Fruit fly (Drosophila melanogaster) whole organism, embryonic: ENCODE data around the gene CG1607.
A peak's percentile ranks its signal among the peaks of the same experiment; 100 is the strongest.

Experiments used
- Awh ChIP-seq: fragments of 200-800 bp; sonication (Bioruptor generic); IDR thresholded peaks from 2 replicates; pipeline ENCODE4, ENCODE4 v1.3.6; 2022; ENCODE audit warnings: missing biosample characterization, missing genetic modification characterization
- CG10321 ChIP-seq: fragments of 200-800 bp; sonication (Bioruptor generic); IDR thresholded peaks from 2 replicates; pipeline ENCODE4 v1.3.6; 2022; ENCODE audit warnings: missing biosample characterization, missing genetic modification characterization
- CG11093 ChIP-seq: fragments of 200-800 bp; sonication (Bioruptor generic); IDR thresholded peaks from 3 replicates; pipeline ENCODE4 v1.3.6; 2022; ENCODE audit warnings: missing biosample characterization, missing genetic modification characterization
- CG12155 ChIP-seq: fragments of 200-800 bp; sonication (Bioruptor generic); optimal IDR thresholded peaks from 3 replicates; lab custom pipeline; 2016; ENCODE audit warnings: missing biosample characterization, missing genetic modification characterization
- CG12769 ChIP-seq: fragments of 200-800 bp; sonication (Bioruptor generic); optimal IDR thresholded peaks from 2 replicates; lab custom pipeline; 2019; ENCODE audit warnings: missing biosample characterization, mild to moderate bottlenecking, missing genetic modification characterization, moderate library complexity
- CG13287 ChIP-seq: fragments of 200-800 bp; sonication (Bioruptor generic); IDR thresholded peaks from 2 replicates; pipeline ENCODE4 v1.3.6; 2022; ENCODE audit warnings: missing biosample characterization, missing genetic modification characterization; ENCODE audit not compliant: partially characterized antibody
- CG13894 ChIP-seq: fragments of 200-800 bp; sonication (Bioruptor generic); optimal IDR thresholded peaks from 3 replicates; lab custom pipeline; 2018; ENCODE audit warnings: missing biosample characterization, mild to moderate bottlenecking, missing genetic modification characterization, moderate library complexity
- CG16779 ChIP-seq: fragments of 200-800 bp; sonication (Bioruptor generic); IDR thresholded peaks from 2 replicates; pipeline ENCODE4 v1.3.6; 2022; ENCODE audit warnings: missing biosample characterization, missing genetic modification characterization
- CG17385 ChIP-seq: fragments of 200-800 bp; sonication (Bioruptor generic); optimal IDR thresholded peaks from 3 replicates; lab custom pipeline; 2018; ENCODE audit warnings: missing biosample characterization, mild to moderate bottlenecking, missing genetic modification characterization
- CG1792 ChIP-seq: fragments of 200-800 bp; sonication (Bioruptor generic); optimal IDR thresholded peaks from 2 replicates; lab custom pipeline; 2016; ENCODE audit warnings: missing biosample characterization, missing genetic modification characterization
- CG2202 ChIP-seq: fragments of 200-800 bp; sonication (Bioruptor generic); optimal IDR thresholded peaks from 2 replicates; lab custom pipeline; 2018; ENCODE audit warnings: missing biosample characterization, mild to moderate bottlenecking, missing genetic modification characterization
- CG3065 ChIP-seq: fragments of 200-800 bp; sonication (Bioruptor generic); optimal IDR thresholded peaks from 2 replicates; lab custom pipeline; 2016; ENCODE audit warnings: missing biosample characterization, missing genetic modification characterization
- CG32532 ChIP-seq: fragments of 200-800 bp; sonication (Bioruptor generic); IDR thresholded peaks from 2 replicates; pipeline ENCODE4 v1.3.6; 2022; ENCODE audit warnings: missing biosample characterization, missing genetic modification characterization
- CG3281 ChIP-seq: fragments of 200-800 bp; sonication (Bioruptor generic); optimal IDR thresholded peaks from 3 replicates; lab custom pipeline; 2017; ENCODE audit warnings: missing biosample characterization, mild to moderate bottlenecking, missing genetic modification characterization
- CG7987 ChIP-seq: fragments of 200-800 bp; sonication (Bioruptor generic); optimal IDR thresholded peaks from 2 replicates; lab custom pipeline; 2018; ENCODE audit warnings: missing biosample characterization, mild to moderate bottlenecking, missing genetic modification characterization, moderate library complexity
- CG9215 ChIP-seq: fragments of 200-800 bp; sonication (Bioruptor generic); IDR thresholded peaks from 2 replicates; pipeline ENCODE4 v1.3.6; 2022; ENCODE audit warnings: missing biosample characterization, missing genetic modification characterization
- CG9797 ChIP-seq: fragments of 200-800 bp; sonication (Bioruptor generic); optimal IDR thresholded peaks from 3 replicates; lab custom pipeline; 2018; ENCODE audit warnings: missing biosample characterization, mild to moderate bottlenecking, missing genetic modification characterization
- CTCF ChIP-seq: fragments of 200-800 bp; sonication (Bioruptor generic); optimal IDR thresholded peaks from 2 replicates; lab custom pipeline; 2017; ENCODE audit warnings: missing biosample characterization, mild to moderate bottlenecking, missing genetic modification characterization, moderate library complexity
- Dad ChIP-seq: fragments of 200-800 bp; sonication (Bioruptor generic); optimal IDR thresholded peaks from 3 replicates; lab custom pipeline; 2016; ENCODE audit warnings: missing biosample characterization, missing genetic modification characterization
- Deaf1 ChIP-seq: fragments of 200-800 bp; optimal IDR thresholded peaks from 3 replicates; lab custom pipeline; 2019; ENCODE audit warnings: missing biosample characterization, mild to moderate bottlenecking, missing genetic modification characterization, moderate library complexity
- Dfd ChIP-seq, 2 experiments: fragments of >200 bp; optimal IDR thresholded peaks; 2 replicates each; lab custom pipeline; 2017; ENCODE audit warnings: missing biosample characterization in 2 of 2, missing genetic modification characterization in 2 of 2
- Eip74EF ChIP-seq, 2 experiments: fragments of 200-800 bp in 1 of 2; fragments of >200 bp in 1 of 2; sonication (Bioruptor generic) in 1 of 2; optimal IDR thresholded peaks; 2 replicates each; lab custom pipeline; 2017 to 2019; ENCODE audit warnings: missing biosample characterization in 2 of 2, missing genetic modification characterization in 2 of 2, mild to moderate bottlenecking in 1 of 2, moderate library complexity in 1 of 2
- Fer1 ChIP-seq: fragments of 200-800 bp; sonication (Bioruptor generic); optimal IDR thresholded peaks from 2 replicates; lab custom pipeline; 2017; ENCODE audit warnings: missing biosample characterization, mild to moderate bottlenecking, missing genetic modification characterization
- HmgZ ChIP-seq: fragments of 200-800 bp; sonication (Bioruptor generic); optimal IDR thresholded peaks from 2 replicates; lab custom pipeline; 2018; ENCODE audit warnings: missing biosample characterization, mild to moderate bottlenecking, missing genetic modification characterization
- Med ChIP-seq: fragments of 200-800 bp; sonication (Bioruptor generic); peaks from one replicate; lab custom pipeline; 2016; ENCODE audit warnings: missing biosample characterization, missing genetic modification characterization, mild to moderate bottlenecking, inconsistent platforms, moderate library complexity
- Sry-β ChIP-seq: fragments of 200-800 bp; sonication (Bioruptor generic); optimal IDR thresholded peaks from 2 replicates; lab custom pipeline; 2018; ENCODE audit warnings: missing biosample characterization, mild to moderate bottlenecking, missing genetic modification characterization, moderate library complexity
- YL-1 ChIP-seq: fragments of 200-800 bp; sonication (Bioruptor generic); optimal IDR thresholded peaks from 3 replicates; lab custom pipeline; 2017; ENCODE audit warnings: missing biosample characterization, mild to moderate bottlenecking, missing genetic modification characterization
- bcd ChIP-seq: fragments of 200-800 bp; sonication (Bioruptor generic); optimal IDR thresholded peaks from 2 replicates; lab custom pipeline; 2017; ENCODE audit warnings: missing biosample characterization, mild to moderate bottlenecking, missing genetic modification characterization
- chinmo ChIP-seq: fragments of 200-800 bp; sonication (Bioruptor generic); IDR thresholded peaks from 4 replicates; pipeline ENCODE4 v1.3.6; 2022; ENCODE audit warnings: missing biosample characterization, missing genetic modification characterization; ENCODE audit not compliant: partially characterized antibody
- chm ChIP-seq: fragments of 200-800 bp; sonication (Bioruptor generic); IDR thresholded peaks from 2 replicates; pipeline ENCODE4 v1.3.6; 2022; ENCODE audit warnings: missing biosample characterization, missing genetic modification characterization
- chn ChIP-seq: fragments of 200-800 bp; sonication (Bioruptor generic); optimal IDR thresholded peaks from 2 replicates; lab custom pipeline; 2016; ENCODE audit warnings: missing biosample characterization, missing genetic modification characterization
- cwo ChIP-seq: fragments of 200-800 bp; sonication (Bioruptor generic); optimal IDR thresholded peaks from 3 replicates; lab custom pipeline; 2017; ENCODE audit warnings: missing biosample characterization, missing genetic modification characterization, mild to moderate bottlenecking, moderate library complexity, missing genetic modification reagents
- dati ChIP-seq: fragments of 200-800 bp; sonication (Bioruptor generic); IDR thresholded peaks from 2 replicates; pipeline ENCODE4 v1.3.6; 2022; ENCODE audit warnings: missing biosample characterization, missing genetic modification characterization
- dimm ChIP-seq: fragments of 200-800 bp; sonication (Bioruptor generic); IDR thresholded peaks from 2 replicates; pipeline ENCODE4 v1.3.6; 2022; ENCODE audit warnings: missing biosample characterization, missing genetic modification characterization
- dm ChIP-seq: fragments of 200-800 bp; sonication (Bioruptor generic); optimal IDR thresholded peaks from 3 replicates; lab custom pipeline; 2016; ENCODE audit warnings: missing biosample characterization, missing genetic modification characterization
- fd3F ChIP-seq: fragments of 200-800 bp; sonication (Bioruptor generic); optimal IDR thresholded peaks from 2 replicates; lab custom pipeline; 2018; ENCODE audit warnings: missing biosample characterization, mild to moderate bottlenecking, missing genetic modification characterization, moderate library complexity
- jumu ChIP-seq: fragments of 200-800 bp; sonication (Bioruptor generic); optimal IDR thresholded peaks from 3 replicates; lab custom pipeline; 2016; ENCODE audit warnings: missing biosample characterization, missing genetic modification characterization
- nau ChIP-seq: fragments of 200-800 bp; sonication (Bioruptor generic); optimal IDR thresholded peaks from 3 replicates; lab custom pipeline; 2017; ENCODE audit warnings: missing biosample characterization, mild to moderate bottlenecking, missing genetic modification characterization, missing genetic modification reagents
- run ChIP-seq: fragments of 200-800 bp; sonication (Bioruptor generic); optimal IDR thresholded peaks from 3 replicates; lab custom pipeline; 2018; ENCODE audit warnings: missing biosample characterization, mild to moderate bottlenecking, missing genetic modification characterization
- sd ChIP-seq: fragments of 200-800 bp; sonication (Bioruptor generic); optimal IDR thresholded peaks from 3 replicates; lab custom pipeline; 2018; ENCODE audit warnings: missing biosample characterization, mild to moderate bottlenecking, missing genetic modification characterization, moderate library complexity
- usp ChIP-seq: fragments of >200 bp; optimal IDR thresholded peaks from 2 replicates; lab custom pipeline; 2017; ENCODE audit warnings: missing biosample characterization, missing genetic modification characterization
- wdn ChIP-seq: fragments of 200-800 bp; sonication (Bioruptor generic); IDR thresholded peaks from 2 replicates; pipeline ENCODE4 v1.3.6; 2022; ENCODE audit warnings: missing biosample characterization, missing genetic modification characterization

CG1607 gene

dm6 chr3R:31405277-31406207 lies 23.6 kb downstream of the CG1607 start, which contains the start of gene PNPase (continued):
- TF ChIP-seq Dfd (GFP tag; optimal IDR thresholded peaks at IDR 0.05; lab: Kevin White, UChicago) (no peak), CG7987 (GFP tag; lab: Kevin White, UChicago) (no peak), run (tag; lab: Kevin White, UChicago) (peak; percentile 38), wdn (GFP tag; lab: Robert Waterston, UW) (no peak), CG9215 (GFP tag; lab: Robert Waterston, UW) (no peak), Med (GFP tag; lab: Kevin White, UChicago) (peak; percentile 88), Sry-β (GFP tag; lab: Kevin White, UChicago) (no peak), CG17385 (peak; percentile 87), HmgZ (tag; lab: Kevin White, UChicago) (peak; percentile 29), Awh (GFP tag; lab: Robert Waterston, UW) (0 out of 2 replicates have a peak, but pooled peaks have one; percentile 21), chm (0 out of 2 replicates have a peak, but pooled peaks have one; percentile 46), sd (tag; lab: Kevin White, UChicago) (peak; percentile 12), nau (GFP tag; lab: Kevin White, UChicago) (no peak), Dad (GFP tag; lab: Kevin White, UChicago) (no peak), dati (GFP tag; lab: Robert Waterston, UW) (no peak), Deaf1 (tag; lab: Kevin White, UChicago) (peak; percentile 33), CTCF (GFP tag; lab: Kevin White, UChicago) (no peak), chn (GFP tag; lab: Kevin White, UChicago) (no peak), CG16779 (GFP tag; lab: Robert Waterston, UW) (0 out of 2 replicates have a peak, but pooled peaks have one; percentile 54), CG3281 (GFP tag; lab: Kevin White, UChicago) (no peak), CG3065 (GFP tag; lab: Kevin White, UChicago) (no peak), CG13894 (tag; lab: Kevin White, UChicago) (peak; percentile 19), CG2202 (tag; lab: Kevin White, UChicago) (no peak), dm (peak; percentile 41), CG32532 (0 out of 2 replicates have a peak, but pooled peaks have one; percentile 5), dimm (no peak), CG11093 (GFP tag; lab: Robert Waterston, UW) (no peak), CG1792 (GFP tag; lab: Kevin White, UChicago) (no peak), CG10321 (GFP tag; lab: Robert Waterston, UW) (no peak), cwo (GFP tag; lab: Kevin White, UChicago) (peak; percentile 22), bcd (GFP tag; lab: Kevin White, UChicago) (no peak), jumu (no peak), CG13287 (peak; percentile 40; the same call in 1 of the 2 replicates), CG9797 (GFP tag; lab: Kevin White, UChicago) (peak; percentile 16), chinmo (GFP tag; lab: Robert Waterston, UW) (0 out of 4 replicates have a peak, but pooled peaks have one; percentile 17), fd3F (GFP tag; lab: Kevin White, UChicago) (no peak), CG12155 (GFP tag; lab: Kevin White, UChicago) (no peak), YL-1 (peak; percentile 23), Eip74EF (GFP tag; optimal IDR thresholded peaks at IDR 0.05; lab: Kevin White, UChicago) (peak in 1 of 2 experiments; percentile 46), usp (GFP tag; lab: Kevin White, UChicago) (no peak), Fer1 (GFP tag; lab: Kevin White, UChicago) (peak; percentile 29), CG12769 (peak; percentile 34)
